Fruit fly (Drosophila melanogaster): ENCODE data around the gene klar.

The klar gene

DNA sequence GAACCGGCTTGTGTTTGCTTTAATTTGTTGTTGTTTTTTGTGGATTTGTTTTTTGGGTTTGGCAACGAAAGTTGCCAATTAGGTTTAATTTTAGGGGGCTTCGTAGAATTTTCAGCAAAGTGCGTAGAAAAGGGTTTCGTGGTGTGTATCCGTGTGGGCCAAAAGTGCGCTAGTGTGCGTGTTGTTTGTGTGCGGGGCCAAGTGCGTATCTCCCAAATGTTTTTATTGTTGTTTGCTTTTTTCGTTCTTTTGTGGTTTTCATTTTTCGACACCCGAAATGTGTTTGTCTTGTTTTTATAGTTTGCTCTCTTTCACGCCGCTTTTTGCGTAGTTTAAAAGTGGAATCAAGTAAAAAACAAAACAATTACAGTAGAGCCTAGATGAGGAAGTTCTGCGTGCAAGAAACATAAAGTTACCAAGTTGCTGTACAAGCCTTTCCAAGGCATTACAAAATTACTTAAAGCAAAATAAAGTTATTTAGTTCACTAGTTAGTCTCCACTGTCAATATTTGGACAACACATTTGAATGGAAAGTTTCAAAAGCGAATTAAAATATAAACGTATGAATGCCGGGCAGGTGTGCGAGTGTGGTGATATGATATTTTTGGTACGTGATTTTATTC is 6.5 kb upstream of the klar start (continued):
- peak; percentile 46 for TF ChIP-seq topi (GFP tag; optimal IDR thresholded peaks at IDR 0.05)
- TF ChIP-seq CG6276 (GFP tag; optimal IDR thresholded peaks at IDR 0.05): no peak
- TF ChIP-seq CG11902 (GFP tag; optimal IDR thresholded peaks at IDR 0.05): no peak
- no peak for TF ChIP-seq Eip93F (GFP tag; optimal IDR thresholded peaks at IDR 0.05)
- TF ChIP-seq CG6792 (GFP tag; optimal IDR thresholded peaks at IDR 0.05): no peak
- peak; percentile 71 for TF ChIP-seq eg (GFP tag; IDR thresholded peaks at IDR 0.05)
- TF ChIP-seq fd85E (GFP tag; optimal IDR thresholded peaks at IDR 0.05): no peak
- peak; percentile 12; the same call in 1 of the 2 replicates for TF ChIP-seq Gug (GFP tag; IDR thresholded peaks at IDR 0.05)
- TF ChIP-seq Eip78C (GFP tag): peak; percentile 65

DNA sequence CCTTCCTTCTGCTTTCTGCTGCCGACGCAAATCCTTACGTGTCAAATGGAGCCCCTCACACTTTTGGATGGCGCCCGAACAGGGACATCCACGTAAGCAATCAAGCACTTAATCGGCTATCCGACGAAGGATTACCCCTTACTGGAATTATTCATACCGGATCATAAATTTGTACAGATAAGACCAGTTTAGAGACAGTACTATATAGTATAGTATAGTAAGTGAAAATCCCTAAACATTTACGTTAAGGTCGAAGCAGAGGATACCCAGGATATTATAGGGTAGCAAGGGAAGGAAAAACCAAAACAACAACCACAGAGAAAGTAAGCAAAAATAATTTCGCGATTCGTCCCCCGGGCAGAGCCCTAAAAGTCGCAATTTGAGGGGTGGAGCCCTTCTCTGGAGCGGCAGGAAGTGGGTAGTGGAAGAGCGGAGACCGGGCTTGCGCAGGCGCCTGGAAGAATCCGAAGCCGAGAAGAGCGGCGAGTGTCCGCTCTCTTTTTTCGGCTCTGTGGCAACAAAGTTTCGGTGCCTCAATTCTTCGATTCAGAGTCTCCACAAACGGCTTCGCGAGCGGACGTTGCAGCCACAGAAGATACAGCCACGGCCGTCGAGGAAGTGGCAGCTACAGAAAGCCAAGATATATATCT is 5.2 kb upstream of the klar start:
- TF ChIP-seq fd85E (GFP tag; optimal IDR thresholded peaks at IDR 0.05): peak; percentile 47
- peak; percentile 64 for TF ChIP-seq CG16779 (tag; optimal IDR thresholded peaks at IDR 0.05)
- TF ChIP-seq Eip93F (GFP tag; optimal IDR thresholded peaks at IDR 0.05): peak; percentile 81
- peak; percentile 75 for TF ChIP-seq Blimp-1 (GFP tag; optimal IDR thresholded peaks at IDR 0.05)
- peak; percentile 70 for TF ChIP-seq fd59A (GFP tag; optimal IDR thresholded peaks at IDR 0.05)
- no peak for TF ChIP-seq fkh (GFP tag; optimal IDR thresholded peaks at IDR 0.05)
- TF ChIP-seq CG4318 (GFP tag; optimal IDR thresholded peaks at IDR 0.05): peak; percentile 59
- peak; percentile 92 for TF ChIP-seq lz (GFP tag; optimal IDR thresholded peaks at IDR 0.05)
- TF ChIP-seq CG6792 (GFP tag; optimal IDR thresholded peaks at IDR 0.05): peak; percentile 86
- peak; percentile 82 for TF ChIP-seq eg (GFP tag; IDR thresholded peaks at IDR 0.05)
- peak; percentile 92 for TF ChIP-seq Smox (GFP tag; optimal IDR thresholded peaks at IDR 0.05)
- peak; percentile 62 to 63 for TF ChIP-seq salr (GFP tag; optimal IDR thresholded peaks at IDR 0.05)
- peak; percentile 47 for TF ChIP-seq dac (GFP tag; optimal IDR thresholded peaks at IDR 0.05)
- TF ChIP-seq CG34406 (GFP tag; optimal IDR thresholded peaks at IDR 0.05): peak; percentile 83
- TF ChIP-seq CG11902 (GFP tag; optimal IDR thresholded peaks at IDR 0.05): peak; percentile 82
- peak; percentile 94 for TF ChIP-seq Eip78C (GFP tag)
- peak; percentile 83 for TF ChIP-seq CG11294 (GFP tag; IDR thresholded peaks at IDR 0.05)
- peak; percentile 87 for TF ChIP-seq CG3919 (GFP tag; optimal IDR thresholded peaks at IDR 0.05)
- peak; percentile 86 for TF ChIP-seq Hr4 (GFP tag; optimal IDR thresholded peaks at IDR 0.05)
- peak; percentile 89 for TF ChIP-seq Ets21C (GFP tag; optimal IDR thresholded peaks at IDR 0.05)
- peak; percentile 78 for TF ChIP-seq CG10631 (GFP tag; optimal IDR thresholded peaks at IDR 0.05)
- TF ChIP-seq CG6854 (GFP tag; optimal IDR thresholded peaks at IDR 0.05): peak; percentile 81
- peak; percentile 72 for TF ChIP-seq CG15336 (GFP tag; IDR thresholded peaks at IDR 0.05)
- TF ChIP-seq achi (GFP tag; optimal IDR thresholded peaks at IDR 0.05): peak; percentile 84
- peak; percentile 80 for TF ChIP-seq net (GFP tag; optimal IDR thresholded peaks at IDR 0.05)
- peak; percentile 66 for TF ChIP-seq CG11762 (GFP tag; optimal IDR thresholded peaks at IDR 0.05; ENCODE audit: insufficient read depth)
- TF ChIP-seq CG6163 (GFP tag; IDR thresholded peaks at IDR 0.05): peak; percentile 88
- TF ChIP-seq Met (GFP tag; optimal IDR thresholded peaks at IDR 0.05): peak; percentile 93
- peak; percentile 85 for TF ChIP-seq Eip75B (GFP tag; optimal IDR thresholded peaks at IDR 0.05)
- TF ChIP-seq Sox15 (GFP tag; optimal IDR thresholded peaks at IDR 0.05): peak; percentile 81
- peak; percentile 66 for TF ChIP-seq CG8319 (GFP tag; optimal IDR thresholded peaks at IDR 0.05)
- peak; percentile 59 for TF ChIP-seq Lpt (GFP tag; optimal IDR thresholded peaks at IDR 0.05)
- TF ChIP-seq ss (GFP tag; optimal IDR thresholded peaks at IDR 0.05): peak; percentile 25 to 83
- TF ChIP-seq acj6 (GFP tag; optimal IDR thresholded peaks at IDR 0.05): peak; percentile 83
- peak; percentile 93 for TF ChIP-seq cyc (GFP tag; optimal IDR thresholded peaks at IDR 0.05)
- TF ChIP-seq Hr38 (GFP tag; optimal IDR thresholded peaks at IDR 0.05): no peak
- peak; percentile 97 for TF ChIP-seq svp (GFP tag)
- TF ChIP-seq Sox102F (GFP tag; optimal IDR thresholded peaks at IDR 0.05): peak; percentile 93
- TF ChIP-seq Sox14 (GFP tag; optimal IDR thresholded peaks at IDR 0.05): peak; percentile 91
- peak; percentile 81 for TF ChIP-seq vri (GFP tag; optimal IDR thresholded peaks at IDR 0.05)
- peak; percentile 90 for TF ChIP-seq pdm3 (GFP tag; optimal IDR thresholded peaks at IDR 0.05)
- peak; percentile 84 for TF ChIP-seq CG32006 (GFP tag; optimal IDR thresholded peaks at IDR 0.05)
- TF ChIP-seq CG6808 (GFP tag; optimal IDR thresholded peaks at IDR 0.05): peak; percentile 78
- peak; percentile 78 for TF ChIP-seq CG8119 (GFP tag; IDR thresholded peaks at IDR 0.05)
- peak; percentile 88 for TF ChIP-seq OdsH (GFP tag; optimal IDR thresholded peaks at IDR 0.05)

Data from whole organism, prepupa.